Fruit fly (Drosophila melanogaster): ENCODE results near the gene koko.

koko gene

DNA sequence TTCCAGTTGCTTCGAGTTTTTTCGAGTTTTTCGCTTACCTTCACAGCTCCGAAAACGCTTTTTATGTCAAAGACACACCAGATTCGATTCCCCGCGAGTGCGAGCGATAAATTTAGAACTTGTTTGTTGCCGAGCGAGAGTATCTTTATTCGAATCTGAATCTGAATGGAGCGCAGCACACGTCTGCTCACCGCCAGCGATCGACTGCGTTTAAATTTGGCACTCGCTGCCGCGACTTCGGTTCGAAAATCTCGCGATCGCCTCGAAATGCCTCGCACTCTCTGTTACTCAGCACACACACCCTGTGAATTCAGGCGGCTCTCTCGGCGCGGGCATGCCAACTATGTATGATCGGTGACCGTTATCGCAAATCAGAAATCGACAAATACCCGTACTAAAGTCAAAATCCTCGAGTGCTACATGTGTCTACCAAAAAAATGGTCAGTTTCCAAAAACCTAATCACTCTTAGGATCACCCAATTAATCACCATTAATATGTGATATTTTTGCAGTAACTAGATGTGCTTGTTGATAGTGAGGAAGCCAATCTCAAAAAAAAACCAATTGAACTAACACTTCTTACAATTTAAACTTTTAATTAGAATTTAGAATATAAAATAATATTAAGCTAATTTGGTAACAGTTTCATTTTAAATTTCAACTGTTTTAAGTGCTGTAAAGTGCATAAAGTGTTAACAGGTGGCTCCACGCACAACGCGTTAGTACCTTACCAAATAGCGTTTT lies 3.7 kb upstream of the koko start, which contains the start of gene Vha100-2 (continued):
- TF ChIP-seq CG10147 (GFP tag; optimal IDR thresholded peaks at IDR 0.05) (no peak), Fer2 (tag; optimal IDR thresholded peaks at IDR 0.05) (no peak), Atf3 (GFP tag; optimal IDR thresholded peaks at IDR 0.05) (no peak), sens-2 (GFP tag; IDR thresholded peaks at IDR 0.05) (0 out of 2 replicates have a peak, but pooled peaks have one; percentile 14), dan (GFP tag; IDR thresholded peaks at IDR 0.05) (no peak), Myb (GFP tag; optimal IDR thresholded peaks at IDR 0.05) (peak; percentile 97), cg (GFP tag; optimal IDR thresholded peaks at IDR 0.05) (no peak), Six4 (GFP tag; optimal IDR thresholded peaks at IDR 0.05) (no peak), bsh (GFP tag; optimal IDR thresholded peaks at IDR 0.05) (peak in 1 of 2 experiments; percentile 4), CG8765 (GFP tag; IDR thresholded peaks at IDR 0.05) (no peak), CG12104 (GFP tag; optimal IDR thresholded peaks at IDR 0.05) (no peak), gro (GFP tag; optimal IDR thresholded peaks at IDR 0.05) (no peak), vfl (GFP tag; optimal IDR thresholded peaks at IDR 0.05) (peak; percentile 17), chn (GFP tag; optimal IDR thresholded peaks at IDR 0.05) (peak; percentile 24), CrebB (tag; optimal IDR thresholded peaks at IDR 0.05) (peak; percentile 30), seq (GFP tag; IDR thresholded peaks at IDR 0.05) (peak; percentile 40; the same call in 1 of the 2 replicates), HLH4C (GFP tag; IDR thresholded peaks at IDR 0.05; ENCODE audit: partially characterized antibody) (no peak), CG8924 (tag; optimal IDR thresholded peaks at IDR 0.05) (peak; percentile 16), CG6272 (GFP tag; IDR thresholded peaks at IDR 0.05) (no peak; the same call in 1 of the 2 replicates), dpn (GFP tag; optimal IDR thresholded peaks at IDR 0.05) (peak; percentile 3 to 18), sd (tag; optimal IDR thresholded peaks at IDR 0.05) (peak; percentile 81), otp (GFP tag; IDR thresholded peaks at IDR 0.05) (0 out of 3 replicates have a peak, but pooled peaks have one; percentile 22), insv (GFP tag; optimal IDR thresholded peaks at IDR 0.05) (peak in 1 of 2 experiments; percentile 51), dm (GFP tag; optimal IDR thresholded peaks at IDR 0.05) (no peak), sim (GFP tag; IDR thresholded peaks at IDR 0.05) (no peak), CG4328 (GFP tag; optimal IDR thresholded peaks at IDR 0.05) (peak; percentile 50), cato (GFP tag; optimal IDR thresholded peaks at IDR 0.05; ENCODE audit: borderline replicate concordance) (no peak), Adf1 (GFP tag; IDR thresholded peaks at IDR 0.05) (peak; percentile 68; the same call in 1 of the 2 replicates), CG8944 (GFP tag; optimal IDR thresholded peaks at IDR 0.05) (no peak), Bgb (GFP tag; IDR thresholded peaks at IDR 0.05; ENCODE audit: partially characterized antibody) (peak; percentile 66), crp (GFP tag; optimal IDR thresholded peaks at IDR 0.05) (peak in 1 of 2 experiments; percentile 79), MESR4 (GFP tag; optimal IDR thresholded peaks at IDR 0.05) (peak; percentile 21), CG8290 (GFP tag; optimal IDR thresholded peaks at IDR 0.05) (no peak), CG8290 (tag; optimal IDR thresholded peaks at IDR 0.05) (peak in 1 of 2 experiments; percentile 85), ac (GFP tag; optimal IDR thresholded peaks at IDR 0.05) (no peak), nerfin-1 (tag; optimal IDR thresholded peaks at IDR 0.05) (no peak), Side (GFP tag; optimal IDR thresholded peaks at IDR 0.05) (peak; percentile 13), pzg (GFP tag; optimal IDR thresholded peaks at IDR 0.05) (peak; percentile 88), CG12299 (tag; optimal IDR thresholded peaks at IDR 0.05) (no peak), CG15073 (GFP tag; optimal IDR thresholded peaks at IDR 0.05) (no peak), PHDP (tag; optimal IDR thresholded peaks at IDR 0.05) (peak; percentile 33), CG34376 (GFP tag; optimal IDR thresholded peaks at IDR 0.05) (peak; percentile 67), sens (GFP tag) (peak; percentile 74), Camta (GFP tag; optimal IDR thresholded peaks at IDR 0.05) (no peak), slbo (GFP tag; IDR thresholded peaks at IDR 0.05) (peak; percentile 70), CG10209 (GFP tag; optimal IDR thresholded peaks at IDR 0.05) (no peak), CG13775 (GFP tag; optimal IDR thresholded peaks at IDR 0.05) (peak; percentile 12), tna (GFP tag; IDR thresholded peaks at IDR 0.05; ENCODE audit: partially characterized antibody) (peak; percentile 52; the same call in 1 of the 2 replicates), so (GFP tag; IDR thresholded peaks at IDR 0.05) (peak; percentile 70; the same call in 2 of the 3 replicates)
